Worm (Caenorhabditis elegans) whole organism, L3 larva: ENCODE results near the gene F54E4.2.

Experiments
- ceh-82 ChIP-seq: fragments of 150-350 bp; optimal IDR thresholded peaks from 2 replicates; lab custom pipeline; 2014; ENCODE audit warnings: missing biosample characterization, missing genetic modification characterization
- ceh-9 ChIP-seq: sonication (generic microtip); optimal IDR thresholded peaks from 2 replicates; lab custom pipeline; 2018; ENCODE audit warnings: missing biosample characterization, missing genetic modification characterization
- elt-3 ChIP-seq, 3 experiments: fragments of 150-350 bp in 1 of 3; sonication (generic microtip) in 2 of 3; optimal IDR thresholded peaks; 2 replicates in 2 of 3; 4 replicates in 1 of 3; lab custom pipeline; 2014 to 2017; ENCODE audit warnings: missing biosample characterization in 3 of 3, missing genetic modification characterization in 3 of 3
- nhr-11 ChIP-seq: fragments of 150-350 bp; optimal IDR thresholded peaks from 2 replicates; lab custom pipeline; 2014; ENCODE audit warnings: missing biosample characterization, missing genetic modification characterization
- nhr-25 ChIP-seq: sonication (generic microtip); optimal IDR thresholded peaks from 2 replicates; lab custom pipeline; 2017; ENCODE audit warnings: missing biosample characterization, missing genetic modification characterization
- nhr-67 ChIP-seq: fragments of 150-350 bp; optimal IDR thresholded peaks from 2 replicates; lab custom pipeline; 2014; ENCODE audit warnings: missing biosample characterization, missing genetic modification characterization
- nhr-76 ChIP-seq: fragments of 150-350 bp; sonication (generic microtip); optimal IDR thresholded peaks from 5 replicates; lab custom pipeline; 2014; ENCODE audit warnings: missing biosample characterization, missing genetic modification characterization
- tbx-2 ChIP-seq: sonication (generic microtip); optimal IDR thresholded peaks from 2 replicates; lab custom pipeline; 2016; ENCODE audit warnings: mild to moderate bottlenecking, missing genetic modification characterization, missing compliant biosample characterization
- unc-62 ChIP-seq: fragments of 150-350 bp; sonication (generic microtip); optimal IDR thresholded peaks from 4 replicates; lab custom pipeline; 2014; ENCODE audit warnings: missing biosample characterization, missing genetic modification reagents, missing genetic modification characterization
- zag-1 ChIP-seq: fragments of 150-350 bp; optimal IDR thresholded peaks from 2 replicates; lab custom pipeline; 2014; ENCODE audit warnings: missing biosample characterization, missing genetic modification characterization

- TF ChIP-seq nhr-11 (tag; lab: Kevin White, UChicago) (no peak), zag-1 (no peak), ceh-82 (tag; lab: Kevin White, UChicago) (no peak), nhr-25 (tag; lab: Kevin White, UChicago) (no peak), unc-62 (no peak), nhr-67 (tag; lab: Kevin White, UChicago) (no peak), elt-3 (tag; optimal IDR thresholded peaks at IDR 0.05; lab: Kevin White, UChicago) (no peak), nhr-76 (tag; lab: Kevin White, UChicago) (no peak), ceh-9 (tag; lab: Kevin White, UChicago) (no peak), tbx-2 (tag; lab: Kevin White, UChicago) (no peak)
These were observed 20.5 kb upstream of the F54E4.2 start for ce11 chrX:14649224-14649623.
